Worm (Caenorhabditis elegans): Measurements from ENCODE around the gene cwp-5.

cwp-5 gene

DNA sequence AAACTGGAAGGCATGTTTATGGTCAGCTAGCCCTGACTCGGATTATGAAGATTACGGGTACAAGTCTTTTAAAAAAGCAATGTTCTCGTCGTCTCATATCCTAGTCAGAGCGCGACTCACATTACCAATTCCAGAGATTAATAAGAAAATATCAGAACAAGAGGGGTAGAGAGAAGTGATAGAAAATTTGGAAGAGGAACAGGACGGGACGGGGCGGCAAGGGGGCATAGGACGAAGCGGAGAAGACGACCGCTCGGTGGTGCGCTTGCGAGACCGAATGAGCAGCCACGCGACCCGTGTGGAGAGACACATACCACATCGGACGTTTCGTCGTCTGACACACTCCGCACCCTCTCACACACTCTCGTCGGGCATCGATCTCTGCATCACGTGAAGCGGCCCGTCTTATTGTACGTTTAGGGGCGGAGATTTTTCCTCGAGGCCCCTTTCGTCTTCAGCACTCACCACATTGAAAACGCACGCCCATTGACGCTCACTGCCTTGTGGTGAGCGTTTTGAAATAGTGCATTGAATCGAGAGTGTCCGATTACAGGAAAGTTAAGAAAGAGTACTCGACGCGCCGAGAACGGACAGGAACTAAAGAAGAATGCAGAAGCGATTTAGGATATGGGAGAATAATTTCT, 44.7 kb downstream of the cwp-5 start:
- TF ChIP-seq mbf-1 (tag; optimal IDR thresholded peaks at IDR 0.05) = no peak
- TF ChIP-seq nhr-23 (tag; optimal IDR thresholded peaks at IDR 0.05) = no peak
- TF ChIP-seq ama-1 (optimal IDR thresholded peaks at IDR 0.05) = peak; percentile 97
- peak; percentile 81 for TF ChIP-seq gmeb-1 (tag; optimal IDR thresholded peaks at IDR 0.05)
- TF ChIP-seq nhr-77 (tag; optimal IDR thresholded peaks at IDR 0.05) = peak; percentile 2
- TF ChIP-seq nhr-11 (tag; optimal IDR thresholded peaks at IDR 0.05) = peak; percentile 62
- peak; percentile 77 for TF ChIP-seq nhr-10 (tag; optimal IDR thresholded peaks at IDR 0.05)
- TF ChIP-seq dmd-4 (tag; optimal IDR thresholded peaks at IDR 0.05) = no peak
- TF ChIP-seq crh-2 (tag; optimal IDR thresholded peaks at IDR 0.05) = peak; percentile 96
- TF ChIP-seq nhr-21 (tag; optimal IDR thresholded peaks at IDR 0.05) = peak; percentile 96
- TF ChIP-seq lsy-2 (tag; optimal IDR thresholded peaks at IDR 0.05) = peak; percentile 78 to 92
- TF ChIP-seq fos-1 (tag; optimal IDR thresholded peaks at IDR 0.05) = peak; percentile 95
- peak; percentile 96 for TF ChIP-seq nhr-25 (tag; optimal IDR thresholded peaks at IDR 0.05)
- TF ChIP-seq unc-62 (GFP tag; optimal IDR thresholded peaks at IDR 0.05) = peak; percentile 77
- TF ChIP-seq R02D3.7 (tag; optimal IDR thresholded peaks at IDR 0.05) = no peak
- peak; percentile 96 for TF ChIP-seq sem-4 (tag; optimal IDR thresholded peaks at IDR 0.05)
- peak; percentile 92 for TF ChIP-seq ztf-4 (tag; optimal IDR thresholded peaks at IDR 0.05)
- peak; percentile 79 for TF ChIP-seq Y55F3AM.14 (GFP tag; optimal IDR thresholded peaks at IDR 0.05)
- TF ChIP-seq nhr-129 (tag; optimal IDR thresholded peaks at IDR 0.05) = peak; percentile 97
- TF ChIP-seq snpc-4 (tag; optimal IDR thresholded peaks at IDR 0.05) = peak; percentile 66
- peak; percentile 76 for TF ChIP-seq lin-39 (tag; optimal IDR thresholded peaks at IDR 0.05)
- no peak for TF ChIP-seq aly-2 (tag; optimal IDR thresholded peaks at IDR 0.05)
- TF ChIP-seq peb-1 (tag; optimal IDR thresholded peaks at IDR 0.05) = no peak
- TF ChIP-seq blmp-1 (tag; optimal IDR thresholded peaks at IDR 0.05; ENCODE audit: insufficient read depth) = peak; percentile 87
- TF ChIP-seq lin-13 (GFP tag; optimal IDR thresholded peaks at IDR 0.05) = peak; percentile 92
- peak; percentile 98 for TF ChIP-seq F13H6.1 (tag; optimal IDR thresholded peaks at IDR 0.05)
- TF ChIP-seq skn-1 (tag; optimal IDR thresholded peaks at IDR 0.05) = no peak
- no peak for TF ChIP-seq nhr-237 (tag; optimal IDR thresholded peaks at IDR 0.05)
- TF ChIP-seq ceh-82 (tag; optimal IDR thresholded peaks at IDR 0.05) = peak; percentile 80
- peak; percentile 84 for TF ChIP-seq ceh-16 (tag; optimal IDR thresholded peaks at IDR 0.05)
- peak; percentile 95 for TF ChIP-seq zag-1 (tag; optimal IDR thresholded peaks at IDR 0.05)
- peak; percentile 97 for TF ChIP-seq C34F6.9 (tag; optimal IDR thresholded peaks at IDR 0.05)
- TF ChIP-seq ZK546.5 (tag; optimal IDR thresholded peaks at IDR 0.05) = no peak
- peak; percentile 95 for TF ChIP-seq unc-39 (tag; optimal IDR thresholded peaks at IDR 0.05)
- peak; percentile 92 for TF ChIP-seq alr-1 (tag; optimal IDR thresholded peaks at IDR 0.05)
- TF ChIP-seq egl-27 (tag; optimal IDR thresholded peaks at IDR 0.05) = peak; percentile 97
- peak; percentile 95 for TF ChIP-seq mab-5 (tag; optimal IDR thresholded peaks at IDR 0.05)
- TF ChIP-seq ztf-1 (GFP tag; conservative IDR thresholded peaks at IDR 0.05) = no peak
- TF ChIP-seq elt-1 (tag; optimal IDR thresholded peaks at IDR 0.05) = peak; percentile 12
- TF ChIP-seq nhr-12 (tag; optimal IDR thresholded peaks at IDR 0.05) = no peak
- no peak for TF ChIP-seq ztf-11 (tag; optimal IDR thresholded peaks at IDR 0.05)
- TF ChIP-seq sma-9 (GFP tag; optimal IDR thresholded peaks at IDR 0.05) = peak; percentile 95
- TF ChIP-seq sma-9 (tag; optimal IDR thresholded peaks at IDR 0.05) = no peak
- TF ChIP-seq nhr-6 (tag; optimal IDR thresholded peaks at IDR 0.05) = peak; percentile 90
- TF ChIP-seq mdl-1 (tag; optimal IDR thresholded peaks at IDR 0.05) = peak; percentile 93 to 99
- peak; percentile 92 for TF ChIP-seq unc-55 (GFP tag; optimal IDR thresholded peaks at IDR 0.05)
- peak; percentile 86 for TF ChIP-seq lin-11 (tag; optimal IDR thresholded peaks at IDR 0.05)
- peak; percentile 92 for TF ChIP-seq sma-3 (GFP tag; optimal IDR thresholded peaks at IDR 0.05)
- TF ChIP-seq elt-3 (tag; optimal IDR thresholded peaks at IDR 0.05) = no peak
